Worm (Caenorhabditis elegans) whole organism, L4 larva: Measurements from ENCODE around the gene clec-238.
"Not testable (repeated sequence)": the region's sequence is repeated elsewhere in the genome, so short reads cannot be mapped to it uniquely, and the experiment has no call there.

Source experiments
- F37D6.2 ChIP-seq: sonication (generic microtip); optimal IDR thresholded peaks from 2 replicates; lab custom pipeline; 2016; ENCODE audit warnings: mild to moderate bottlenecking, missing genetic modification characterization, missing compliant biosample characterization
- F49E8.2 ChIP-seq: sonication (generic microtip); optimal IDR thresholded peaks from 2 replicates; lab custom pipeline; 2016; ENCODE audit warnings: missing compliant biosample characterization, mild to moderate bottlenecking, missing genetic modification characterization, borderline replicate concordance
- T26A8.4 ChIP-seq: fragments of 200-800 bp; sonication (Bioruptor generic); IDR thresholded peaks from 2 replicates; pipeline ENCODE4 v1.3.6; 2022; ENCODE audit warnings: missing genetic modification characterization, missing compliant biosample characterization
- Y105C5A.15 ChIP-seq: fragments of 200-800 bp; sonication (Bioruptor generic); IDR thresholded peaks from 2 replicates; pipeline ENCODE4 v1.3.6; 2022; ENCODE audit warnings: missing genetic modification characterization, missing compliant biosample characterization
- Y5F2A.4 ChIP-seq: fragments of 200-800 bp; sonication (Bioruptor generic); optimal IDR thresholded peaks from 2 replicates; lab custom pipeline; 2018; ENCODE audit warnings: mild to moderate bottlenecking, missing genetic modification characterization, missing compliant biosample characterization
- ama-1 ChIP-seq: fragments of 150-350 bp; optimal IDR thresholded peaks from 2 replicates; lab custom pipeline; 2014; ENCODE audit warnings: inconsistent platforms, mixed read lengths
- ceh-44 ChIP-seq: fragments of 200-800 bp; sonication (Bioruptor generic); IDR thresholded peaks from 2 replicates; pipeline ENCODE4 v1.3.6; 2022; ENCODE audit warnings: missing genetic modification reagents, missing genetic modification characterization, missing compliant biosample characterization
- ceh-82 ChIP-seq: sonication (generic microtip); optimal IDR thresholded peaks from 2 replicates; lab custom pipeline; 2017; ENCODE audit warnings: missing biosample characterization, missing genetic modification characterization
- ces-1 ChIP-seq: fragments of 150-350 bp; sonication (generic microtip); optimal IDR thresholded peaks from 4 replicates; lab custom pipeline; 2014; ENCODE audit warnings: missing biosample characterization, missing genetic modification reagents, missing genetic modification characterization
- daf-19 ChIP-seq: fragments of 200-800 bp; sonication (Bioruptor generic); conservative IDR thresholded peaks from 2 replicates; pipeline ENCODE4 v1.3.6; 2022; ENCODE audit warnings: missing genetic modification characterization, missing compliant biosample characterization
- daf-8 ChIP-seq: fragments of 200-800 bp; sonication (Bioruptor generic); IDR thresholded peaks from 2 replicates; pipeline ENCODE4 v1.3.6; 2022; ENCODE audit warnings: missing genetic modification characterization, missing compliant biosample characterization
- dmd-8 ChIP-seq: fragments of 200-800 bp; sonication (Bioruptor generic); IDR thresholded peaks from 2 replicates; pipeline ENCODE4 v1.3.6; 2022; ENCODE audit warnings: missing genetic modification characterization, missing compliant biosample characterization
- dpl-1 ChIP-seq: fragments of 150-350 bp; optimal IDR thresholded peaks from 2 replicates; lab custom pipeline; 2014; ENCODE audit warnings: missing biosample characterization, missing genetic modification reagents, missing genetic modification characterization
- egl-43 ChIP-seq: fragments of 200-800 bp; sonication (Bioruptor generic); IDR thresholded peaks from 2 replicates; pipeline ENCODE4 v1.3.6; 2022; ENCODE audit warnings: missing genetic modification reagents, missing genetic modification characterization, missing compliant biosample characterization
- hif-1 ChIP-seq, 2 experiments: sonication (generic microtip); optimal IDR thresholded peaks; 2 replicates each; lab custom pipeline; 2016 to 2017; ENCODE audit warnings: missing compliant biosample characterization in 2 of 2, missing genetic modification characterization in 2 of 2, missing genetic modification reagents in 2 of 2, missing genotype in 2 of 2, mild to moderate bottlenecking in 1 of 2
- lin-13 ChIP-seq: fragments of 150-350 bp; optimal IDR thresholded peaks from 2 replicates; lab custom pipeline; 2014; ENCODE audit warnings: missing biosample characterization, missing genetic modification reagents, missing genetic modification characterization
- lin-38 ChIP-seq: fragments of 200-800 bp; sonication (Bioruptor generic); IDR thresholded peaks from 2 replicates; pipeline ENCODE4 v1.3.6; 2022; ENCODE audit warnings: missing genetic modification reagents, missing genetic modification characterization, missing compliant biosample characterization
- madf-5 ChIP-seq, 2 experiments: fragments of 200-800 bp; sonication (Bioruptor generic); IDR thresholded peaks; 2 replicates each; pipeline ENCODE4 v1.3.6; 2022; ENCODE audit warnings: missing compliant biosample characterization in 2 of 2, missing genetic modification characterization in 2 of 2
- mdt-29 ChIP-seq: fragments of 200-800 bp; sonication (Bioruptor generic); IDR thresholded peaks from 2 replicates; pipeline ENCODE4 v1.3.6; 2022; ENCODE audit warnings: missing genetic modification reagents, missing genetic modification characterization, missing compliant biosample characterization
- nhr-102 ChIP-seq: sonication (generic microtip); optimal IDR thresholded peaks from 2 replicates; lab custom pipeline; 2016; ENCODE audit warnings: mild to moderate bottlenecking, missing genetic modification characterization, moderate library complexity, missing compliant biosample characterization
- nhr-111 ChIP-seq: fragments of 200-800 bp; sonication (Bioruptor generic); optimal IDR thresholded peaks from 2 replicates; lab custom pipeline; 2018; ENCODE audit warnings: mild to moderate bottlenecking, missing genetic modification characterization, missing compliant biosample characterization
- nhr-42 ChIP-seq: fragments of 200-800 bp; sonication (Bioruptor generic); IDR thresholded peaks from 2 replicates; pipeline ENCODE4 v1.3.6; 2022; ENCODE audit warnings: missing genetic modification characterization, missing compliant biosample characterization
- nhr-48 ChIP-seq: sonication (generic microtip); optimal IDR thresholded peaks from 2 replicates; lab custom pipeline; 2016; ENCODE audit warnings: mild to moderate bottlenecking, missing genetic modification characterization, missing compliant biosample characterization
- nhr-77 ChIP-seq: fragments of 150-350 bp; optimal IDR thresholded peaks from 2 replicates; lab custom pipeline; 2014; ENCODE audit warnings: missing biosample characterization, missing genetic modification characterization
- pqm-1 ChIP-seq: sonication (generic microtip); optimal IDR thresholded peaks from 2 replicates; lab custom pipeline; 2017; ENCODE audit warnings: missing biosample characterization, missing genetic modification characterization
- snpc-1.2 ChIP-seq: fragments of 200-800 bp; sonication (Bioruptor generic); IDR thresholded peaks from 2 replicates; pipeline ENCODE4 v1.3.6; 2022; ENCODE audit warnings: missing genetic modification reagents, missing genetic modification characterization, missing compliant biosample characterization
- spr-1 ChIP-seq: sonication (generic microtip); optimal IDR thresholded peaks from 2 replicates; lab custom pipeline; 2016; ENCODE audit warnings: mild to moderate bottlenecking, missing genetic modification characterization, missing compliant biosample characterization
- spr-3 ChIP-seq: fragments of 200-800 bp; sonication (Bioruptor generic); optimal IDR thresholded peaks from 2 replicates; lab custom pipeline; 2018; ENCODE audit warnings: mild to moderate bottlenecking, missing genetic modification characterization, missing compliant biosample characterization
- tra-1 ChIP-seq: fragments of 200-800 bp; sonication (Bioruptor generic); IDR thresholded peaks from 2 replicates; pipeline ENCODE4 v1.3.6; 2022; ENCODE audit warnings: missing genetic modification reagents, missing genetic modification characterization, missing compliant biosample characterization
- unc-130 ChIP-seq: sonication (generic microtip); optimal IDR thresholded peaks from 2 replicates; lab custom pipeline; 2016; ENCODE audit warnings: missing genetic modification reagents, missing genetic modification characterization, missing compliant biosample characterization
- vab-7 ChIP-seq: fragments of 200-800 bp; sonication (Bioruptor generic); IDR thresholded peaks from 2 replicates; pipeline ENCODE4 v1.3.6; 2022; ENCODE audit warnings: missing genetic modification reagents, missing genetic modification characterization, missing compliant biosample characterization
- zfp-2 ChIP-seq: sonication (generic microtip); optimal IDR thresholded peaks from 2 replicates; lab custom pipeline; 2016; ENCODE audit warnings: mild to moderate bottlenecking, missing genetic modification characterization, missing compliant biosample characterization
- ztf-7 ChIP-seq: fragments of 150-350 bp; optimal IDR thresholded peaks from 2 replicates; lab custom pipeline; 2014; ENCODE audit warnings: missing biosample characterization, missing genetic modification characterization

clec-238 gene

ce11 chrV:16927345-16927744, 24.3 kb upstream of the clec-238 start, which contains the start of gene Y102A5C.36:
TSS of gene Y102A5C.36 (minus strand) at chrV:16927445.
- TF ChIP-seq mdt-29 (GFP tag; lab: Robert Waterston, UW) (no peak), madf-5 (GFP tag; IDR thresholded peaks at IDR 0.05; lab: Robert Waterston, UW) (no peak), hif-1 (tag; optimal IDR thresholded peaks at IDR 0.05; lab: Kevin White, UChicago) (no peak), dpl-1 (GFP tag; lab: Kevin White, UChicago) (no peak), Y5F2A.4 (GFP tag; lab: Kevin White, UChicago) (no peak), ceh-82 (tag; lab: Kevin White, UChicago) (no peak), nhr-42 (GFP tag; lab: Robert Waterston, UW) (no peak), lin-38 (GFP tag; lab: Robert Waterston, UW) (no peak), nhr-48 (tag; lab: Kevin White, UChicago) (no peak), spr-1 (tag; lab: Kevin White, UChicago) (no peak), ceh-44 (GFP tag; lab: Robert Waterston, UW) (no peak), tra-1 (GFP tag; lab: Robert Waterston, UW) (no peak)

- TF ChIP-seq Y105C5A.15 (GFP tag; lab: Robert Waterston, UW); lin-38 (GFP tag; lab: Robert Waterston, UW); nhr-102 (tag; lab: Kevin White, UChicago): not testable (repeated sequence)
Measured at ce11 chrV:16938731-16939130, 12.9 kb upstream of the clec-238 start, which contains the start of gene fbxa-148. TSS of gene fbxa-148 (plus strand) at chrV:16939031.

ce11 chrV:16948011-16948410, 3.6 kb upstream of the clec-238 start, which contains the start of gene fbxa-112:
TSS of gene fbxa-112 (minus strand) at chrV:16948111.
- not testable (repeated sequence) for TF ChIP-seq Y5F2A.4 (GFP tag; lab: Kevin White, UChicago); pqm-1 (tag; lab: Kevin White, UChicago); madf-5 (GFP tag; IDR thresholded peaks at IDR 0.05; lab: Robert Waterston, UW)
- TF ChIP-seq, all 104 proteins: peak for 0; not testable (repeated sequence) for 104

- TF ChIP-seq nhr-111 (GFP tag; lab: Kevin White, UChicago); egl-43 (GFP tag; lab: Robert Waterston, UW); ceh-82 (tag; lab: Kevin White, UChicago): not testable (repeated sequence)
Measured at ce11 chrV:16949609-16950008, 2.0 kb upstream of the clec-238 start, which contains the start of gene fbxa-111. TSS of gene fbxa-111 (minus strand) at chrV:16949709.

ce11 chrV:16950036-16950435, 1.6 kb upstream of the clec-238 start:
- TF ChIP-seq lin-13 (GFP tag; lab: Kevin White, UChicago) (no peak), ztf-7 (tag; lab: Kevin White, UChicago) (no peak), pqm-1 (tag; lab: Kevin White, UChicago) (no peak), Y105C5A.15 (GFP tag; lab: Robert Waterston, UW) (no peak), spr-3 (GFP tag; lab: Kevin White, UChicago) (no peak), nhr-77 (tag; lab: Kevin White, UChicago) (no peak), zfp-2 (tag; lab: Kevin White, UChicago) (no peak), vab-7 (GFP tag; lab: Robert Waterston, UW) (no peak), ces-1 (GFP tag; lab: Kevin White, UChicago) (no peak), lin-38 (GFP tag; lab: Robert Waterston, UW) (no peak), unc-130 (GFP tag; lab: Kevin White, UChicago) (no peak), snpc-1.2 (GFP tag; lab: Robert Waterston, UW) (no peak), Y5F2A.4 (GFP tag; lab: Kevin White, UChicago) (no peak), F37D6.2 (tag; lab: Kevin White, UChicago) (no peak)

ce11 chrV:16954766-16955165, 3.2 kb downstream of the clec-238 start, which contains the start of gene srh-206:
TSS of gene srh-206 (minus strand) at chrV:16954866.
- TF ChIP-seq daf-19 (GFP tag; lab: Robert Waterston, UW) (no peak), daf-8 (GFP tag; lab: Robert Waterston, UW) (no peak), dmd-8 (GFP tag; lab: Robert Waterston, UW) (no peak), F49E8.2 (tag; lab: Kevin White, UChicago) (no peak), ama-1 (lab: Kevin White, UChicago) (no peak), T26A8.4 (GFP tag; lab: Robert Waterston, UW) (no peak)
